Fruit fly (Drosophila melanogaster) whole organism, embryonic: ENCODE results near the gene N.

Experiments used
- Aef1 ChIP-seq: fragments of 200-800 bp; sonication (Bioruptor generic); IDR thresholded peaks from 3 replicates; pipeline ENCODE4 v1.3.6; 2022; ENCODE audit warnings: missing biosample characterization, missing genetic modification characterization
- Atf-2 ChIP-seq: fragments of 200-800 bp; sonication (Bioruptor generic); optimal IDR thresholded peaks from 2 replicates; lab custom pipeline; 2016; ENCODE audit warnings: missing biosample characterization, missing genetic modification characterization
- Blimp-1 ChIP-seq: fragments of 200-800 bp; sonication (Bioruptor generic); optimal IDR thresholded peaks from 3 replicates; lab custom pipeline; 2018; ENCODE audit warnings: missing biosample characterization, missing genetic modification characterization, mild to moderate bottlenecking, moderate library complexity, missing genetic modification reagents
- CG10209 ChIP-seq: fragments of 200-800 bp; sonication (Bioruptor generic); optimal IDR thresholded peaks from 3 replicates; lab custom pipeline; 2017; ENCODE audit warnings: missing biosample characterization, mild to moderate bottlenecking, missing genetic modification characterization, missing genetic modification reagents
- CG10565 ChIP-seq: fragments of 200-800 bp; sonication (Bioruptor generic); optimal IDR thresholded peaks from 3 replicates; lab custom pipeline; 2016; ENCODE audit warnings: missing biosample characterization, mild to moderate bottlenecking, missing genetic modification characterization
- CG10979 ChIP-seq: fragments of 200-800 bp; sonication (Bioruptor generic); optimal IDR thresholded peaks from 2 replicates; lab custom pipeline; 2018; ENCODE audit warnings: missing biosample characterization, mild to moderate bottlenecking, missing genetic modification characterization, moderate library complexity
- CG11504 ChIP-seq: fragments of 200-800 bp; sonication (Bioruptor generic); optimal IDR thresholded peaks from 3 replicates; lab custom pipeline; 2019; ENCODE audit warnings: missing biosample characterization, mild to moderate bottlenecking, missing genetic modification characterization, moderate library complexity
- CG12299 ChIP-seq: fragments of 200-800 bp; sonication (Bioruptor generic); optimal IDR thresholded peaks from 2 replicates; lab custom pipeline; 2018; ENCODE audit warnings: missing biosample characterization, mild to moderate bottlenecking, missing genetic modification characterization
- CG14710 ChIP-seq: fragments of 200-800 bp; sonication (Bioruptor generic); optimal IDR thresholded peaks from 3 replicates; lab custom pipeline; 2019; ENCODE audit warnings: missing biosample characterization, mild to moderate bottlenecking, missing genetic modification characterization, moderate library complexity
- CG17361 ChIP-seq: fragments of 200-800 bp; sonication (Bioruptor generic); IDR thresholded peaks from 3 replicates; pipeline ENCODE4 v1.3.6; 2022; ENCODE audit warnings: missing biosample characterization, missing genetic modification characterization
- CG18262 ChIP-seq: fragments of 200-800 bp; optimal IDR thresholded peaks from 3 replicates; lab custom pipeline; 2019; ENCODE audit warnings: missing biosample characterization, mild to moderate bottlenecking, missing genetic modification characterization, moderate library complexity
- CG30431 ChIP-seq: fragments of 200-800 bp; sonication (Bioruptor generic); optimal IDR thresholded peaks from 2 replicates; lab custom pipeline; 2017; ENCODE audit warnings: missing biosample characterization, missing genetic modification characterization
- CG31388 ChIP-seq: fragments of 200-800 bp; sonication (Bioruptor generic); optimal IDR thresholded peaks from 2 replicates; lab custom pipeline; 2016; ENCODE audit warnings: missing biosample characterization, missing genetic modification characterization
- CG34422 ChIP-seq: fragments of 200-800 bp; sonication (Bioruptor generic); IDR thresholded peaks from 3 replicates; pipeline ENCODE4 v1.3.6; 2022; ENCODE audit warnings: missing biosample characterization, missing genetic modification characterization
- CG43689 ChIP-seq: fragments of 200-800 bp; sonication (Bioruptor generic); IDR thresholded peaks from 2 replicates; pipeline ENCODE4 v1.3.6; 2022; ENCODE audit warnings: missing biosample characterization, missing genetic modification characterization
- CG6854 ChIP-seq: fragments of 200-800 bp; sonication (Bioruptor generic); optimal IDR thresholded peaks from 3 replicates; lab custom pipeline; 2017; ENCODE audit warnings: missing biosample characterization, mild to moderate bottlenecking, missing genetic modification characterization
- CG7745 ChIP-seq: fragments of 200-800 bp; sonication (Bioruptor generic); optimal IDR thresholded peaks from 2 replicates; lab custom pipeline; 2018; ENCODE audit warnings: missing biosample characterization, mild to moderate bottlenecking, missing genetic modification characterization, moderate library complexity
- CG8478 ChIP-seq: fragments of >200 bp; optimal IDR thresholded peaks from 2 replicates; lab custom pipeline; 2018
- CG8924 ChIP-seq: fragments of 200-800 bp; optimal IDR thresholded peaks from 3 replicates; lab custom pipeline; 2019; ENCODE audit warnings: missing biosample characterization, mild to moderate bottlenecking, missing genetic modification characterization, moderate library complexity
- CG8944 ChIP-seq: fragments of 200-800 bp; sonication (Bioruptor generic); optimal IDR thresholded peaks from 3 replicates; lab custom pipeline; 2016; ENCODE audit warnings: missing biosample characterization, missing genetic modification characterization
- CG9727 ChIP-seq: fragments of 200-800 bp; sonication (Bioruptor generic); optimal IDR thresholded peaks from 3 replicates; lab custom pipeline; 2017; ENCODE audit warnings: missing biosample characterization, mild to moderate bottlenecking, missing genetic modification characterization
- CG9876 ChIP-seq: fragments of 200-800 bp; sonication (Bioruptor generic); optimal IDR thresholded peaks from 2 replicates; lab custom pipeline; 2016; ENCODE audit warnings: missing biosample characterization, missing genetic modification characterization
- Chrac-16 ChIP-seq: fragments of 200-800 bp; sonication (Bioruptor generic); optimal IDR thresholded peaks from 3 replicates; lab custom pipeline; 2016; ENCODE audit warnings: missing biosample characterization, missing genetic modification characterization
- CkIIα-i1 ChIP-seq: fragments of 200-800 bp; sonication (Bioruptor generic); IDR thresholded peaks from 2 replicates; pipeline ENCODE4 v1.3.6; 2022; ENCODE audit warnings: missing biosample characterization, missing genetic modification characterization
- Dek ChIP-seq: fragments of 200-800 bp; sonication (Bioruptor generic); optimal IDR thresholded peaks from 3 replicates; lab custom pipeline; 2019; ENCODE audit warnings: missing biosample characterization, mild to moderate bottlenecking, missing genetic modification characterization, moderate library complexity
- Gug ChIP-seq: fragments of 200-800 bp; sonication (Bioruptor generic); IDR thresholded peaks from 4 replicates; pipeline ENCODE4 v1.3.6; 2022; ENCODE audit warnings: missing biosample characterization, missing genetic modification characterization
- HmgD ChIP-seq: fragments of 200-800 bp; sonication (Bioruptor generic); optimal IDR thresholded peaks from 3 replicates; lab custom pipeline; 2016; ENCODE audit warnings: missing biosample characterization, missing genetic modification characterization
- Lpt ChIP-seq: fragments of >200 bp; optimal IDR thresholded peaks from 2 replicates; lab custom pipeline; 2018; ENCODE audit warnings: missing biosample characterization, missing genetic modification characterization
- Meics ChIP-seq: fragments of 200-800 bp; sonication (Bioruptor generic); optimal IDR thresholded peaks from 2 replicates; lab custom pipeline; 2017; ENCODE audit warnings: missing biosample characterization, mild to moderate bottlenecking, missing genetic modification characterization
- NFAT ChIP-seq: fragments of 200-800 bp; sonication (Bioruptor generic); IDR thresholded peaks from 2 replicates; pipeline ENCODE4 v1.3.6; 2022; ENCODE audit warnings: missing biosample characterization, missing genetic modification characterization
- Nf-YB ChIP-seq: fragments of 200-800 bp; sonication (Bioruptor generic); optimal IDR thresholded peaks from 3 replicates; lab custom pipeline; 2019; ENCODE audit warnings: missing biosample characterization, mild to moderate bottlenecking, missing genetic modification characterization, moderate library complexity
- Xbp1 ChIP-seq: fragments of 200-800 bp; sonication (Bioruptor generic); optimal IDR thresholded peaks from 3 replicates; lab custom pipeline; 2016; ENCODE audit warnings: missing biosample characterization, mild to moderate bottlenecking, missing genetic modification characterization
- ara ChIP-seq: fragments of 200-800 bp; sonication (Bioruptor generic); IDR thresholded peaks from 2 replicates; pipeline ENCODE4 v1.3.6; 2022; ENCODE audit warnings: missing biosample characterization, missing genetic modification characterization
- bigmax ChIP-seq: fragments of 200-800 bp; sonication (Bioruptor generic); optimal IDR thresholded peaks from 2 replicates; lab custom pipeline; 2018; ENCODE audit warnings: missing biosample characterization, mild to moderate bottlenecking, missing genetic modification characterization
- bsh ChIP-seq, 2 experiments: fragments of 200-800 bp; sonication (Bioruptor generic); optimal IDR thresholded peaks; 2 replicates each; lab custom pipeline; 2017 to 2018; ENCODE audit warnings: mild to moderate bottlenecking in 2 of 2, missing biosample characterization in 2 of 2, missing genetic modification characterization in 2 of 2, moderate library complexity in 1 of 2
- chm ChIP-seq: fragments of 200-800 bp; sonication (Bioruptor generic); IDR thresholded peaks from 2 replicates; pipeline ENCODE4 v1.3.6; 2022; ENCODE audit warnings: missing biosample characterization, missing genetic modification characterization
- dmrt11E ChIP-seq: fragments of 200-800 bp; sonication (Bioruptor generic); optimal IDR thresholded peaks from 3 replicates; lab custom pipeline; 2018; ENCODE audit warnings: missing biosample characterization, mild to moderate bottlenecking, missing genetic modification characterization, moderate library complexity
- dmrt99B ChIP-seq: fragments of 200-800 bp; sonication (Bioruptor generic); optimal IDR thresholded peaks from 2 replicates; lab custom pipeline; 2018; ENCODE audit warnings: missing biosample characterization, mild to moderate bottlenecking, missing genetic modification characterization, moderate library complexity
- emc ChIP-seq: fragments of 200-800 bp; sonication (Bioruptor generic); optimal IDR thresholded peaks from 2 replicates; lab custom pipeline; 2016; ENCODE audit warnings: missing biosample characterization, missing genetic modification characterization
- en ChIP-seq: fragments of 200-800 bp; sonication (Bioruptor generic); optimal IDR thresholded peaks from 2 replicates; lab custom pipeline; 2016; ENCODE audit warnings: missing biosample characterization, missing genetic modification characterization
- fd64A ChIP-seq: fragments of 200-800 bp; sonication (Bioruptor generic); optimal IDR thresholded peaks from 3 replicates; lab custom pipeline; 2018; ENCODE audit warnings: missing biosample characterization, mild to moderate bottlenecking, missing genetic modification characterization
- fd96Cb ChIP-seq: fragments of 200-800 bp; sonication (Bioruptor generic); optimal IDR thresholded peaks from 2 replicates; lab custom pipeline; 2018; ENCODE audit warnings: missing biosample characterization, mild to moderate bottlenecking, missing genetic modification characterization, moderate library complexity
- gcm ChIP-seq: fragments of 200-800 bp; sonication (Bioruptor generic); optimal IDR thresholded peaks from 2 replicates; lab custom pipeline; 2019; ENCODE audit warnings: missing biosample characterization, mild to moderate bottlenecking, missing genetic modification characterization, moderate library complexity
- lov ChIP-seq, 2 experiments: fragments of 200-800 bp in 1 of 2; fragments of >200 bp in 1 of 2; sonication (Bioruptor generic) in 1 of 2; IDR thresholded peaks in 1 of 2; optimal IDR thresholded peaks in 1 of 2; 2 replicates in 1 of 2; 3 replicates in 1 of 2; pipeline versions ENCODE4 v1.3.6 to Lab custom; 2017 to 2022; ENCODE audit warnings: missing biosample characterization in 1 of 2, missing genetic modification characterization in 1 of 2
- nerfin-2 ChIP-seq: fragments of 200-800 bp; sonication (Bioruptor generic); IDR thresholded peaks from 2 replicates; pipeline ENCODE4 v1.3.6; 2022; ENCODE audit warnings: missing biosample characterization, missing genetic modification characterization; ENCODE audit not compliant: partially characterized antibody
- pfk ChIP-seq: fragments of 200-800 bp; sonication (Bioruptor generic); optimal IDR thresholded peaks from 2 replicates; lab custom pipeline; 2018; ENCODE audit warnings: missing biosample characterization, mild to moderate bottlenecking, missing genetic modification characterization, moderate library complexity
- repo ChIP-seq: fragments of 200-800 bp; sonication (Bioruptor generic); optimal IDR thresholded peaks from 2 replicates; lab custom pipeline; 2016; ENCODE audit warnings: missing biosample characterization, missing genetic modification characterization
- ro ChIP-seq: fragments of 200-800 bp; sonication (Bioruptor generic); IDR thresholded peaks from 2 replicates; pipeline ENCODE4 v1.3.6; 2022; ENCODE audit warnings: missing biosample characterization, missing genetic modification characterization
- tll ChIP-seq, 2 experiments: fragments of 200-800 bp in 1 of 2; fragments of >200 bp in 1 of 2; sonication (Bioruptor generic) in 1 of 2; optimal IDR thresholded peaks; 2 replicates each; lab custom pipeline; 2017 to 2019; ENCODE audit warnings: missing biosample characterization in 2 of 2, missing genetic modification characterization in 2 of 2, mild to moderate bottlenecking in 1 of 2, moderate library complexity in 1 of 2
- tup ChIP-seq: fragments of 200-800 bp; sonication (Bioruptor generic); optimal IDR thresholded peaks from 2 replicates; lab custom pipeline; 2016; ENCODE audit warnings: missing biosample characterization, mild to moderate bottlenecking, missing genetic modification characterization, moderate library complexity
- unc-4 ChIP-seq: fragments of 200-800 bp; sonication (Bioruptor generic); IDR thresholded peaks from 2 replicates; pipeline ENCODE4 v1.3.6; 2022; ENCODE audit warnings: missing biosample characterization, missing genetic modification characterization; ENCODE audit not compliant: partially characterized antibody

The N gene

dm6 chrX:3090930-3091329 lies 43.7 kb upstream of the N start:
- TF ChIP-seq CG43689 (GFP tag; lab: Robert Waterston, UW) = no peak
- TF ChIP-seq dmrt99B (tag; lab: Kevin White, UChicago) = no peak
- no peak for TF ChIP-seq CG31388 (GFP tag; lab: Kevin White, UChicago)
- no peak for TF ChIP-seq ara (GFP tag; lab: Robert Waterston, UW)
- no peak for TF ChIP-seq CG8478
- TF ChIP-seq CG10209 (GFP tag; lab: Kevin White, UChicago) = no peak
- no peak for TF ChIP-seq Meics (GFP tag; lab: Kevin White, UChicago)
- TF ChIP-seq CG9876 (GFP tag; lab: Kevin White, UChicago) = no peak
- no peak for TF ChIP-seq emc (GFP tag; lab: Kevin White, UChicago)
- TF ChIP-seq Lpt (GFP tag; lab: Kevin White, UChicago) = no peak
- no peak for TF ChIP-seq Atf-2
- no peak for TF ChIP-seq nerfin-2 (GFP tag; lab: Robert Waterston, UW)
- TF ChIP-seq tll (GFP tag; optimal IDR thresholded peaks at IDR 0.05; lab: Kevin White, UChicago) = no peak
- TF ChIP-seq CG11504 (tag; lab: Kevin White, UChicago) = peak; percentile 10
- TF ChIP-seq CG12299 (tag; lab: Kevin White, UChicago) = no peak
- TF ChIP-seq bigmax (GFP tag; lab: Kevin White, UChicago) = no peak
- TF ChIP-seq CG6854 (GFP tag; lab: Kevin White, UChicago) = no peak
- TF ChIP-seq tup = no peak
- no peak for TF ChIP-seq Dek (tag; lab: Kevin White, UChicago)
- TF ChIP-seq Blimp-1 (GFP tag; lab: Kevin White, UChicago) = peak; percentile 1
- TF ChIP-seq NFAT = no peak
- no peak for TF ChIP-seq CG17361
- no peak for TF ChIP-seq Chrac-16
- TF ChIP-seq pfk (GFP tag; lab: Kevin White, UChicago) = no peak
- TF ChIP-seq CkIIα-i1 (GFP tag; lab: Robert Waterston, UW) = no peak
- TF ChIP-seq HmgD (GFP tag; lab: Kevin White, UChicago) = no peak
- peak; percentile 31 for TF ChIP-seq gcm (GFP tag; lab: Kevin White, UChicago)
- TF ChIP-seq dmrt11E (tag; lab: Kevin White, UChicago) = peak; percentile 26
- no peak for TF ChIP-seq CG34422 (GFP tag; lab: Robert Waterston, UW)
- TF ChIP-seq Aef1 (GFP tag; lab: Robert Waterston, UW) = no peak
- TF ChIP-seq Nf-YB (GFP tag; lab: Kevin White, UChicago) = no peak
- TF ChIP-seq fd64A = no peak
- TF ChIP-seq CG9727 (GFP tag; lab: Kevin White, UChicago) = peak; percentile 25
- TF ChIP-seq ro (GFP tag; lab: Robert Waterston, UW) = no peak
- no peak for TF ChIP-seq Xbp1 (GFP tag; lab: Kevin White, UChicago)
- TF ChIP-seq CG30431 (GFP tag; lab: Kevin White, UChicago) = no peak
- TF ChIP-seq fd96Cb (tag; lab: Kevin White, UChicago) = no peak
- TF ChIP-seq CG8944 = no peak
- TF ChIP-seq repo (GFP tag; lab: Kevin White, UChicago) = no peak
- TF ChIP-seq bsh (GFP tag; optimal IDR thresholded peaks at IDR 0.05; lab: Kevin White, UChicago) = peak in 1 of 2 experiments; percentile 34
- TF ChIP-seq CG8924 (tag; lab: Kevin White, UChicago) = no peak
- TF ChIP-seq lov (optimal IDR thresholded peaks at IDR 0.05; lab: Kevin White, UChicago) = no peak
- TF ChIP-seq lov (GFP tag; IDR thresholded peaks at IDR 0.05; lab: Robert Waterston, UW) = no peak
- no peak for TF ChIP-seq CG10565
- TF ChIP-seq Gug (GFP tag; lab: Robert Waterston, UW) = no peak
- peak; percentile 13 for TF ChIP-seq CG10979 (tag; lab: Kevin White, UChicago)
- TF ChIP-seq CG7745 (tag; lab: Kevin White, UChicago) = no peak
- no peak for TF ChIP-seq unc-4 (GFP tag; lab: Robert Waterston, UW)
- no peak for TF ChIP-seq chm (GFP tag; lab: Robert Waterston, UW)
- TF ChIP-seq en (GFP tag; lab: Kevin White, UChicago) = no peak
- peak; percentile 14 for TF ChIP-seq CG14710
- peak; percentile 35 for TF ChIP-seq CG18262 (tag; lab: Kevin White, UChicago)
